Worm (Caenorhabditis elegans) whole organism, L2 larva: ENCODE results near the gene ZC196.2.
A peak's percentile ranks its signal among the peaks of the same experiment; 100 is the strongest.
"Not testable (repeated sequence)": the region's sequence is repeated elsewhere in the genome, so short reads cannot be mapped to it uniquely, and the experiment has no call there.

Source experiments
- F13H6.1 ChIP-seq: sonication (generic microtip); optimal IDR thresholded peaks from 2 replicates; lab custom pipeline; 2016; ENCODE audit warnings: missing genetic modification characterization, missing compliant biosample characterization
- R02D3.7 ChIP-seq: fragments of 150-350 bp; optimal IDR thresholded peaks from 2 replicates; lab custom pipeline; 2014; ENCODE audit warnings: missing biosample characterization, missing genetic modification characterization
- ZK546.5 ChIP-seq: sonication (generic microtip); optimal IDR thresholded peaks from 2 replicates; lab custom pipeline; 2017; ENCODE audit warnings: missing biosample characterization, missing genetic modification characterization
- alr-1 ChIP-seq: fragments of 150-350 bp; optimal IDR thresholded peaks from 2 replicates; lab custom pipeline; 2014; ENCODE audit warnings: missing biosample characterization, missing genetic modification characterization
- ama-1 ChIP-seq: fragments of 150-350 bp; optimal IDR thresholded peaks from 2 replicates; lab custom pipeline; 2018; ENCODE audit warnings: inconsistent platforms
- blmp-1 ChIP-seq: sonication (generic microtip); optimal IDR thresholded peaks from 2 replicates; lab custom pipeline; 2017; ENCODE audit warnings: missing genetic modification characterization, mild to moderate bottlenecking, missing compliant biosample characterization, antibody characterized with exemption, moderate library complexity; ENCODE audit not compliant: insufficient read depth
- crh-2 ChIP-seq: sonication (generic microtip); optimal IDR thresholded peaks from 2 replicates; lab custom pipeline; 2017; ENCODE audit warnings: missing biosample characterization, missing genetic modification characterization
- dmd-4 ChIP-seq: sonication (generic microtip); optimal IDR thresholded peaks from 2 replicates; lab custom pipeline; 2017; ENCODE audit warnings: missing biosample characterization, missing genetic modification characterization
- egl-27 ChIP-seq: sonication (generic microtip); optimal IDR thresholded peaks from 3 replicates; lab custom pipeline; 2017; ENCODE audit warnings: missing biosample characterization, missing genetic modification reagents, missing genetic modification characterization
- elt-1 ChIP-seq: fragments of 150-350 bp; optimal IDR thresholded peaks from 2 replicates; lab custom pipeline; 2014; ENCODE audit warnings: missing biosample characterization, missing genetic modification characterization
- elt-3 ChIP-seq: sonication (generic microtip); optimal IDR thresholded peaks from 2 replicates; lab custom pipeline; 2017; ENCODE audit warnings: missing biosample characterization, missing genetic modification characterization
- fos-1 ChIP-seq: fragments of 150-350 bp; optimal IDR thresholded peaks from 2 replicates; lab custom pipeline; 2014; ENCODE audit warnings: missing biosample characterization, missing genetic modification characterization
- gmeb-1 ChIP-seq: fragments of 150-350 bp; optimal IDR thresholded peaks from 2 replicates; lab custom pipeline; 2014; ENCODE audit warnings: missing biosample characterization, missing genetic modification characterization
- lin-13 ChIP-seq: fragments of 150-350 bp; optimal IDR thresholded peaks from 2 replicates; lab custom pipeline; 2014; ENCODE audit warnings: missing biosample characterization, missing genetic modification reagents, missing genetic modification characterization
- lsy-2 ChIP-seq, 2 experiments: fragments of 150-350 bp in 1 of 2; sonication (generic microtip) in 1 of 2; optimal IDR thresholded peaks; 2 replicates each; lab custom pipeline; 2014 to 2017; ENCODE audit warnings: missing biosample characterization in 2 of 2, missing genetic modification characterization in 2 of 2
- mdl-1 ChIP-seq, 2 experiments: fragments of 150-350 bp in 1 of 2; sonication (generic microtip) in 1 of 2; optimal IDR thresholded peaks; 2 replicates each; lab custom pipeline; 2017; ENCODE audit warnings: missing biosample characterization in 2 of 2, missing genetic modification characterization in 2 of 2
- nhr-11 ChIP-seq: fragments of 150-350 bp; optimal IDR thresholded peaks from 2 replicates; lab custom pipeline; 2014; ENCODE audit warnings: missing biosample characterization, missing genetic modification characterization
- nhr-12 ChIP-seq: fragments of 150-350 bp; optimal IDR thresholded peaks from 2 replicates; lab custom pipeline; 2014; ENCODE audit warnings: missing biosample characterization, missing genetic modification characterization
- nhr-23 ChIP-seq: fragments of 150-350 bp; optimal IDR thresholded peaks from 2 replicates; lab custom pipeline; 2014; ENCODE audit warnings: missing biosample characterization, missing genetic modification reagents, missing genetic modification characterization
- nhr-237 ChIP-seq: fragments of 150-350 bp; optimal IDR thresholded peaks from 2 replicates; lab custom pipeline; 2014; ENCODE audit warnings: missing biosample characterization, missing genetic modification characterization
- nhr-25 ChIP-seq: fragments of 150-350 bp; sonication (generic microtip); optimal IDR thresholded peaks from 3 replicates; lab custom pipeline; 2014; ENCODE audit warnings: missing biosample characterization, missing genetic modification characterization
- nhr-6 ChIP-seq: fragments of 150-350 bp; optimal IDR thresholded peaks from 2 replicates; lab custom pipeline; 2014; ENCODE audit warnings: missing biosample characterization, missing genetic modification characterization
- nhr-77 ChIP-seq: fragments of 150-350 bp; optimal IDR thresholded peaks from 2 replicates; lab custom pipeline; 2014; ENCODE audit warnings: missing biosample characterization, missing genetic modification characterization
- skn-1 ChIP-seq: sonication (generic microtip); optimal IDR thresholded peaks from 2 replicates; lab custom pipeline; 2017; ENCODE audit warnings: missing biosample characterization, missing genetic modification characterization
- sma-3 ChIP-seq: sonication (generic microtip); optimal IDR thresholded peaks from 2 replicates; lab custom pipeline; 2016; ENCODE audit warnings: missing genetic modification reagents, missing genetic modification characterization, missing compliant biosample characterization
- sma-9 ChIP-seq, 2 experiments: fragments of 150-350 bp in 1 of 2; sonication (generic microtip) in 1 of 2; optimal IDR thresholded peaks; 2 replicates each; lab custom pipeline; 2014 to 2016; ENCODE audit warnings: missing genetic modification characterization in 2 of 2, mild to moderate bottlenecking in 1 of 2, missing biosample characterization in 1 of 2, missing compliant biosample characterization in 1 of 2, missing genetic modification reagents in 1 of 2, moderate library complexity in 1 of 2
- snpc-4 ChIP-seq: fragments of 150-350 bp; optimal IDR thresholded peaks from 2 replicates; lab custom pipeline; 2014; ENCODE audit warnings: missing biosample characterization, missing genetic modification characterization
- unc-39 ChIP-seq: fragments of 150-350 bp; optimal IDR thresholded peaks from 2 replicates; lab custom pipeline; 2014; ENCODE audit warnings: missing biosample characterization, missing genetic modification characterization
- zag-1 ChIP-seq: fragments of 150-350 bp; optimal IDR thresholded peaks from 2 replicates; lab custom pipeline; 2014; ENCODE audit warnings: missing biosample characterization, missing genetic modification characterization
- ztf-1 ChIP-seq: fragments of 200-800 bp; sonication (Bioruptor generic); conservative IDR thresholded peaks from 2 replicates; pipeline ENCODE4 v1.3.6; 2022; ENCODE audit warnings: missing genetic modification characterization, missing compliant biosample characterization
- ztf-11 ChIP-seq: sonication (generic microtip); optimal IDR thresholded peaks from 2 replicates; lab custom pipeline; 2017; ENCODE audit warnings: missing biosample characterization, missing genetic modification characterization
- ztf-4 ChIP-seq: fragments of 150-350 bp; optimal IDR thresholded peaks from 2 replicates; lab custom pipeline; 2014; ENCODE audit warnings: missing biosample characterization, missing genetic modification characterization

Gene ZC196.2

ce11 chrV:8722160-8722559, 17.1 kb upstream of the ZC196.2 start, which contains the start of gene ZC196.8:
Gene ZC196.8, minus strand, starts transcription at chrV:8722260.
- TF ChIP-seq ama-1 (lab: Kevin White, UChicago); crh-2 (tag; lab: Kevin White, UChicago); nhr-237 (tag; lab: Kevin White, UChicago): not testable (repeated sequence)

DNA sequence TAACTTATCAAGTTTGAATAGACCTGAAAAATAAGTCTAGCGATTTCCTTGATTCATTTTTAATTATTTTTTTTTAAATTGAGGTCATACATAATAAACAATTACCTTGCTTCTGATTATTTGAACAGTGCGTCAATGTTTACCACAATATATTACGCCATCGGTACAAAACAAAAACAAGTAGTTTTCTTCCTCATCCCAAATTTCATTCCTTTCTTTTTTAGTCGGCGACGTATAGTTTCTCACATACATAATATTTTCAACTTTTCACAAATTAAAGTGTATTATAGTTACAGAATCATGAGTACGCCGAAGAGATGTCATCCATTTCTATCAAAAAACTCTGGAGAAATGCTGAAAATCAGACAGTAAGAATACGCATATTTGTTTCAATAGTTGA, 13.0 kb upstream of the ZC196.2 start, which contains the start of gene droe-8:
Gene droe-8, plus strand, starts transcription at position 301 of the 400 bp plus-strand sequence.
- not testable (repeated sequence) for TF ChIP-seq gmeb-1 (tag; lab: Kevin White, UChicago); nhr-23 (tag; lab: Kevin White, UChicago); sma-3 (GFP tag; lab: Kevin White, UChicago)

- TF ChIP-seq alr-1: no peak
- no peak for TF ChIP-seq ztf-1 (GFP tag; lab: Robert Waterston, UW)
- TF ChIP-seq elt-1 (tag; lab: Kevin White, UChicago): no peak
- no peak for TF ChIP-seq sma-9 (GFP tag; optimal IDR thresholded peaks at IDR 0.05; lab: Kevin White, UChicago)
- TF ChIP-seq sma-9 (tag; optimal IDR thresholded peaks at IDR 0.05; lab: Kevin White, UChicago): no peak
- no peak for TF ChIP-seq skn-1 (tag; lab: Kevin White, UChicago)
- no peak for TF ChIP-seq elt-3 (tag; lab: Kevin White, UChicago)
- no peak for TF ChIP-seq nhr-237 (tag; lab: Kevin White, UChicago)
- no peak for TF ChIP-seq dmd-4 (tag; lab: Kevin White, UChicago)
- TF ChIP-seq R02D3.7 (tag; lab: Kevin White, UChicago): no peak
- no peak for TF ChIP-seq nhr-77
- no peak for TF ChIP-seq nhr-12 (tag; lab: Kevin White, UChicago)
- TF ChIP-seq gmeb-1 (tag; lab: Kevin White, UChicago): no peak
- TF ChIP-seq nhr-11 (tag; lab: Kevin White, UChicago): no peak
These were observed 12.2 kb upstream of the ZC196.2 start, which contains the start of gene ZC196.9 for ce11 chrV:8727077-8727476. Gene ZC196.9, minus strand, starts transcription at chrV:8727177.

DNA sequence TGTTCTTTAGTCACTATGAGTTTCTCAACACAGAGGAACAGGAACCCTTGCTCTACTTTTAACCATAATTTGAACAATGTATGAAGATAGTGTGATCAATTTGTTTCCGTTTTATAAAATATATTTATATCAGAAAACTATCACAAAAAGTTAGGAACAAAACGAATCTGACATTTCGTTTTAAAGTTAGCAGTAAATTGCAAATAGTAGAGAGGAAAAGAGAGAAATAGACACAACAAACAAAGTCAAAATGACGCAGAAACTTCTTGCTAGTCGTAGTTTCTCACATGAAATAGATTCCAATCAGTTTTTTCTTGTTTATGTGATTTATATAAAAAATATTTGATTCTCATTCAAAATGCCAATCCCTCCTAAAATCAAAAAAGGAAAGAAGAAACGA, 10.1 kb upstream of the ZC196.2 start, which contains the start of gene ZC196.5:
Gene ZC196.5, plus strand, starts transcription at position 301 of the 400 bp plus-strand sequence.
- no peak for TF ChIP-seq nhr-6 (tag; lab: Kevin White, UChicago)
- TF ChIP-seq fos-1 (tag; lab: Kevin White, UChicago): no peak
- TF ChIP-seq elt-1 (tag; lab: Kevin White, UChicago): no peak
- no peak for TF ChIP-seq F13H6.1 (tag; lab: Kevin White, UChicago)
- TF ChIP-seq ztf-1 (GFP tag; lab: Robert Waterston, UW): no peak
- TF ChIP-seq elt-3 (tag; lab: Kevin White, UChicago): no peak
- TF ChIP-seq nhr-11 (tag; lab: Kevin White, UChicago): no peak
- no peak for TF ChIP-seq blmp-1 (tag; lab: Kevin White, UChicago)

ce11 chrV:8730991-8731390, 8.2 kb upstream of the ZC196.2 start:
- TF ChIP-seq fos-1 (tag; lab: Kevin White, UChicago) (peak; percentile 20), skn-1 (tag; lab: Kevin White, UChicago) (no peak)

DNA sequence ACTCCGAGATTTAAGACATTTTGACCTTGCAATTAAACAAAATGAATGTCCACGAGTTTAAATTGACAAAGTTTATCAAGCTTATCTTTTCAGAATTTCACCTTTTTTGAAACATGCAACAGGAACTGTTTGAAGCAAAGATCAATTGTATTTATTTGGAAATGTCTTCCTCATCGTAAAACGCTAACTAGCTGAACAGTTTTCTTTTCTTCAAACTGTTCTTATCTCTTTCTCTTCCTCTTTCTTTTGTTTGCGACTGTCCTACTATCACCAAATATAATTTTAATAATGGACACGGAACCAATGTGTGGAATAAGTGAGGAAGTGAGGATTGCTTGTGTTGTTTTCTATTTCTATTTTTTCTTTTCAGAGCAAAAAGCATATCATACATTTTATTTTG, 6.3 kb upstream of the ZC196.2 start, which contains the start of gene ZC196.4:
Gene ZC196.4, plus strand, starts transcription at position 173 of the 400 bp plus-strand sequence.
- TF ChIP-seq fos-1 (tag; lab: Kevin White, UChicago): peak; percentile 45
- TF ChIP-seq lin-13 (GFP tag; lab: Kevin White, UChicago): no peak
- no peak for TF ChIP-seq unc-39

DNA sequence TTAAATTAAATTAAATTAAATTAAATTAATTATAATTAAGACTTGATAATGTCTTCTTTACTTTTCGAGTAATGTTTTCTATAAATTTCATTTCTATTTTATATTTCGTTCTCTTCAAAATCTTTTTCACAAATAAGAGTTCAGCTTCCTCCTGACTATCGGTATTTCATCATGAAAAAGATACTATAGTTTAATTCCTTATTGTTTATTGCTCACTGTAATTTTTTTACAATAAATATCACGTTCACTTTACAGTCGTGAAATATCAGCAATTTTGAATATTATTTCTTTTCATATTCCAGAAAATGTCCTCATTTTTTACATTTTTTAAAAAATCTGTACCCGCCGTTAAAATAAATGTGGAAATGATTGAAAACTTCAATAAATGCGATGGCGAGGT, 2.9 kb upstream of the ZC196.2 start, which contains the start of gene ZC196.3:
Gene ZC196.3, plus strand, starts transcription at position 301 of the 400 bp plus-strand sequence.
- TF ChIP-seq lsy-2 (tag; optimal IDR thresholded peaks at IDR 0.05; lab: Kevin White, UChicago): no peak
- no peak for TF ChIP-seq nhr-77
- TF ChIP-seq, all 48 proteins: peak for 0

ce11 chrV:8745858-8746257, 6.6 kb downstream of the ZC196.2 start, which contains the start of gene B0507.6:
Gene B0507.6, plus strand, starts transcription at chrV:8746158.
- TF ChIP-seq nhr-6 (tag; lab: Kevin White, UChicago): no peak
- no peak for TF ChIP-seq elt-1 (tag; lab: Kevin White, UChicago)
- no peak for TF ChIP-seq sma-9 (GFP tag; optimal IDR thresholded peaks at IDR 0.05; lab: Kevin White, UChicago)
- TF ChIP-seq sma-9 (tag; optimal IDR thresholded peaks at IDR 0.05; lab: Kevin White, UChicago): no peak
- no peak for TF ChIP-seq ztf-1 (GFP tag; lab: Robert Waterston, UW)
- TF ChIP-seq snpc-4 (tag; lab: Kevin White, UChicago): no peak
- no peak for TF ChIP-seq ZK546.5
- no peak for TF ChIP-seq nhr-25 (tag; lab: Kevin White, UChicago)
- no peak for TF ChIP-seq ztf-4
- TF ChIP-seq egl-27 (tag; lab: Kevin White, UChicago): no peak
- no peak for TF ChIP-seq nhr-237 (tag; lab: Kevin White, UChicago)
- no peak for TF ChIP-seq R02D3.7 (tag; lab: Kevin White, UChicago)
- TF ChIP-seq nhr-77: no peak
- TF ChIP-seq nhr-11 (tag; lab: Kevin White, UChicago): no peak
- TF ChIP-seq lin-13 (GFP tag; lab: Kevin White, UChicago): no peak
- TF ChIP-seq skn-1 (tag; lab: Kevin White, UChicago): no peak
- TF ChIP-seq zag-1 (tag; lab: Kevin White, UChicago): no peak
- no peak for TF ChIP-seq ztf-11
- TF ChIP-seq sma-3 (GFP tag; lab: Kevin White, UChicago): no peak
- TF ChIP-seq mdl-1 (tag; optimal IDR thresholded peaks at IDR 0.05; lab: Kevin White, UChicago): no peak
- TF ChIP-seq nhr-12 (tag; lab: Kevin White, UChicago): no peak
